Worm (Caenorhabditis elegans) whole organism, L4/young adult: ENCODE measurements around the gene ham-1.
"Not testable (repeated sequence)": the region's sequence is repeated elsewhere in the genome, so short reads cannot be mapped to it uniquely, and the experiment has no call there.

Experiments used
- W03F9.2 ChIP-seq: fragments of 150-350 bp; optimal IDR thresholded peaks from 2 replicates; lab custom pipeline; 2014; ENCODE audit warnings: missing biosample characterization, missing genetic modification characterization
- dao-5 ChIP-seq: sonication (generic microtip); optimal IDR thresholded peaks from 2 replicates; lab custom pipeline; 2016; ENCODE audit warnings: missing genotype, missing genetic modification characterization, moderate library complexity, missing compliant biosample characterization
- him-1 ChIP-seq: sonication (generic microtip); optimal IDR thresholded peaks from 2 replicates; lab custom pipeline; 2016; ENCODE audit warnings: missing genotype, missing genetic modification reagents, missing genetic modification characterization, missing compliant biosample characterization

The ham-1 gene

ce11 chrIV:12542011-12542410 lies at the start of gene ham-1:
Gene ham-1 (plus strand): TSS chrIV:12542183.
- no peak for TF ChIP-seq W03F9.2 (tag; lab: Kevin White, UChicago)
- no peak for TF ChIP-seq him-1 (tag; lab: Kevin White, UChicago)
- no peak for TF ChIP-seq dao-5 (tag; lab: Kevin White, UChicago)

DNA sequence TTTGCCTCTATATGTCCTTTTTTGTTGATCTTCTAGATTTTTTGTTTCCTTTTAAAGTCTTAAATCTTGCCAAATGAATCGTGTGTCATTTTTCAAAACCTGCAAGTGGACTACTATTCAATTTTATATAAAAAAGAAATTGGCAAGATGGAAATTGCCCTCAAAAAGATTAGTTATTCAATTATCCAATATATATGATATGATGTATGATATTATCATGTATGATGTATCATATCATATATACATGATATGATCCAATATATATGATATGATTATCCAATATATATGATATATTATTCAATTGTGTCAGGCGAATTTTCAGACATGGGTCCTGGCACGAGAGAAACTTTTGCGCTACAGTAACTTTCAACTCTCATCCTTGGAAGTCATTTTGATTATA lies 46.8 kb upstream of the ham-1 start, which contains the start of gene sru-20:
Gene sru-20 (plus strand): TSS at position 301 of the 400 bp plus-strand sequence.
- TF ChIP-seq dao-5 (tag; lab: Kevin White, UChicago) (no peak), W03F9.2 (tag; lab: Kevin White, UChicago) (no peak), him-1 (tag; lab: Kevin White, UChicago) (no peak)

DNA sequence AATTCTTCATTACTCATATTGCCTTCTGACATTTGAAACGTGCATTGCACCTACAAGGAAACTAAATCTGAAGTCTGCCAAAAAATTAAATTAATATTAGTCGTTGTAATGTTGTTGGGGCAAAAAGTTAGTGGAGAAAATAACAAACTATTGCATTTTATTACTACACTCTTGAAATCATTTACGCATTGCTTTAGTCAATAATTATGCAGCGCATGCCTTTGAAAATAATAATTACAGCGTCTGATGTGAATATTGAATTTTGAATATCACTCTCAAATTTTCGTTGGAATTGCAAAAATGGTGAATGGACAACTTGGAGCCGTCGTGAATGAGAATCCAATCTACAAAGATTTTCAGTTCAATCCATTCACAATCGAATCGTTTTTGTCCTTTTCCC lies 43.7 kb upstream of the ham-1 start, which contains the start of gene sru-19:
Gene sru-19 (plus strand): TSS at position 301 of the 400 bp plus-strand sequence.
- TF ChIP-seq him-1 (tag; lab: Kevin White, UChicago) (no peak), W03F9.2 (tag; lab: Kevin White, UChicago) (no peak), dao-5 (tag; lab: Kevin White, UChicago) (no peak)

DNA sequence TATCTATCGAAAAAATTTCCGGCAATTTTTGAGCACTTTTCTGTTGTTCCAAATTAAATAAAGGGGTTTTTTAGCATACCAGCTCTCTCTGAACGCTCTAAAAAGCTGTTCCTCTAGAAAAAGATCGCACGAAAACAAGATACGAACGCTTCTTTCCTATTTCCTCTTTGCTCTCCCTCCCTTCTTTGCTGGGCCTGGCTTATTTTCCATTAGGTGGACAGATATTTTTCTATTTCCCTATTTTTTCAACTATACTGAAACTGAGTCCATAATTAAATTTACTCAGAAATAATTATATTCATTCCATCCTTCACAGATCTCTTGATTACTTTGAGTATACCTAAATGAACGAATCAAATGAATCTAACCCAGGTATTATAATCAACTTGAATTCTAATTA lies 40.0 kb upstream of the ham-1 start, which contains the start of gene sru-18:
Gene sru-18 (plus strand): TSS at position 301 of the 400 bp plus-strand sequence.
- TF ChIP-seq W03F9.2 (tag; lab: Kevin White, UChicago) (no peak), dao-5 (tag; lab: Kevin White, UChicago) (no peak), him-1 (tag; lab: Kevin White, UChicago) (no peak)

DNA sequence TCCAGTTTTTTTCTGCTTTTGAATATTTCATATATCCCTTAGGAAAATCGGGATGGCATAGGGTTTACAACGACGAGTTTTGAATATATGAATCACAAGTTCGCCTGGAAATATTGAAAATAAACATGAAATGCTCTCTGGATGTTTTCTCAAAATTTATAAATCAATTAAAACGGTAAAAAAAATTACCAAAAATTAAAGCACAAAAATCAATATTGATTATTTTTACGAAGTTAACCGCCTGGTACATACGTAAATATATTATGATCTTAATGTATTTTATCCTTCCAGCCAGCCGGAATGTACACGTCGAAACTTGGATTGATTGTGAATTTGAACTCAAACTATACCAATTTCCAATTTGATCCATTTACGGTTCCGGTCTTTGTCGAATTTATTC lies 36.6 kb upstream of the ham-1 start, which contains the start of gene sru-17:
Gene sru-17 (plus strand): TSS at position 301 of the 400 bp plus-strand sequence.
- not testable (repeated sequence) for TF ChIP-seq him-1, dao-5, W03F9.2 (tag; lab: Kevin White, UChicago)

ce11 chrIV:12520150-12520549 lies 21.8 kb upstream of the ham-1 start, which contains the start of gene tsp-4:
Gene tsp-4 (minus strand): TSS chrIV:12520250.
- no peak for TF ChIP-seq dao-5 (tag; lab: Kevin White, UChicago)
- TF ChIP-seq him-1 (tag; lab: Kevin White, UChicago): no peak
- TF ChIP-seq W03F9.2 (tag; lab: Kevin White, UChicago): no peak

ce11 chrIV:12522521-12522920 lies 19.5 kb upstream of the ham-1 start, which contains the start of gene sru-13:
Gene sru-13 (minus strand): TSS chrIV:12522621.
- no peak for TF ChIP-seq dao-5 (tag; lab: Kevin White, UChicago)
- TF ChIP-seq W03F9.2 (tag; lab: Kevin White, UChicago): no peak
- TF ChIP-seq him-1 (tag; lab: Kevin White, UChicago): no peak

ce11 chrIV:12525409-12525808 lies 16.6 kb upstream of the ham-1 start, which contains the start of gene eak-4:
Gene eak-4 (minus strand): TSS chrIV:12525509.
- TF ChIP-seq dao-5 (tag; lab: Kevin White, UChicago) (no peak), him-1 (tag; lab: Kevin White, UChicago) (no peak), W03F9.2 (tag; lab: Kevin White, UChicago) (no peak)

DNA sequence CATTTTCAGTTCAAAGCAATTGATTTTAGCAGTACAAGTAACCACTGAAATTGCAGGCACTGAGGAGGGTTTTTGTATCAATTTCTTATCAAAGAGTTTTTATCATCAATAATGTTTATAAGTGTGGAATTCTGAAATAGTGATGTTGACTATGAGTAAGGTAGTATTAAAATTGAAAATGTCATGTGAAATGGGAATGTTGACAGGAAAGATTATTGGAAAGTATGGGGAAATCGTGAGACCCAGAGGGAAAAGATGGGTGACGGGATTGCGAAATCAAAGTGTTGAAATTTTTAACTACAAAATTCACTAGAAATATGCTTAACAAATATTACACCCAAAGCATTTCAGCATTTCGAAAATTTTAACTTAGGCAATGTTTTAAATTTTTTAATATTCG lies 14.8 kb upstream of the ham-1 start, which contains the start of gene F53B2.8:
Gene F53B2.8 (minus strand): TSS at position 180 of the 400 bp plus-strand sequence.
- TF ChIP-seq W03F9.2 (tag; lab: Kevin White, UChicago) (peak; percentile 47), dao-5 (tag; lab: Kevin White, UChicago) (no peak), him-1 (tag; lab: Kevin White, UChicago) (no peak)

ce11 chrIV:12531047-12531446 lies 10.9 kb upstream of the ham-1 start, which contains the start of gene F53B2.5:
Gene F53B2.5 (minus strand): TSS chrIV:12531147.
- TF ChIP-seq him-1 (tag; lab: Kevin White, UChicago) (no peak), W03F9.2 (tag; lab: Kevin White, UChicago) (no peak), dao-5 (tag; lab: Kevin White, UChicago) (no peak)

- no peak for TF ChIP-seq him-1 (tag; lab: Kevin White, UChicago)
- TF ChIP-seq W03F9.2 (tag; lab: Kevin White, UChicago): no peak
- no peak for TF ChIP-seq dao-5 (tag; lab: Kevin White, UChicago)
Observed at ce11 chrIV:12531464-12531863, 10.5 kb upstream of the ham-1 start.

DNA sequence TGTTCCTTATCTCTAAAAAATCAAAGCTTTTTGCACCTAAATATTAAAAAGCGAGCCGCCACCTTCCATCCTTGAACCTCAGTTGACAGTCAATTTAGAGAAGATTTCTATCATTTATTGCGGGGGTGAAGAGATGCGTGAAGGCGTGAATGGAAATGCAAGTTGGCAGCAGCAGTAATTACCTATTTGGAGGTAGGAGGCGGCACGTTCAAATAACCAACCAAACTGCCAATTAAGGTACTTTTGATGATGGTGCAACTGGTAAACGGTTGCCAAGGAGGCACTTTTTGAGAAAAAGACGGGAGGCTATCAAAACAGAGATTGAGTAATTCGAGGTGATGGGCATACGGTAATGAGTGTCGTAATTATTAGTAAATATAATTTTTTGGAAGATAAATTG lies 5.6 kb upstream of the ham-1 start:
- TF ChIP-seq W03F9.2 (tag; lab: Kevin White, UChicago) (no peak), him-1 (tag; lab: Kevin White, UChicago) (no peak), dao-5 (tag; lab: Kevin White, UChicago) (no peak)

- no peak for TF ChIP-seq W03F9.2 (tag; lab: Kevin White, UChicago)
- no peak for TF ChIP-seq dao-5 (tag; lab: Kevin White, UChicago)
- TF ChIP-seq him-1 (tag; lab: Kevin White, UChicago): no peak
Observed at ce11 chrIV:12537694-12538093, 4.3 kb upstream of the ham-1 start.

DNA sequence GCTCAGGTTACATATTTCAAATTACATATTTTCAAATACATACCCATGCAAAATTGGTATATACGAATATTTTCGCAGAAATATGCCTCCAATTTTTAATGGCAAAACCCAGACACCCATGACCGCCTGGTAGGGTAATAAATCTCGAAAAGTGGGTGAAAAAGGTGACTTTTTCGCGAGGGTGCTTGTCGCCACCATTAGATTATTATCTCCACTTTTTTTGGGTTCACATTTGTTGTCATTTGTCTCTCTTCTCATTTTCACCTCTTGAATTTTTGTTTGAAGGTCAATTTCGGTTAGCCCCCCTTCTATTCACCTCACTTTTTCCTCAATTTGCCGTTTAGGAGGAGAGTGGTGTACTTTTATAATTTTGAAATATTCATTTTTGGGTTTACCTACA lies 1.7 kb upstream of the ham-1 start:
- TF ChIP-seq him-1 (tag; lab: Kevin White, UChicago) (no peak), dao-5 (tag; lab: Kevin White, UChicago) (no peak), W03F9.2 (tag; lab: Kevin White, UChicago) (no peak)
